Worm (Caenorhabditis elegans) whole organism, young adult: ENCODE data around the gene twk-44.

ENCODE experiments used
- B0336.3 ChIP-seq: fragments of 200-800 bp; sonication (Bioruptor generic); IDR thresholded peaks from 2 replicates; pipeline ENCODE4 v1.3.6; 2022; ENCODE audit warnings: missing genetic modification characterization, missing compliant biosample characterization
- C06A6.2 ChIP-seq: fragments of 200-800 bp; sonication (Bioruptor generic); conservative IDR thresholded peaks from 2 replicates; pipeline ENCODE4 v1.3.6; 2022; ENCODE audit warnings: missing genetic modification characterization, missing compliant biosample characterization
- D2030.7 ChIP-seq: fragments of 200-800 bp; sonication (Bioruptor generic); IDR thresholded peaks from 2 replicates; pipeline ENCODE4 v1.3.6; 2022; ENCODE audit warnings: missing genetic modification reagents, missing genetic modification characterization, missing compliant biosample characterization
- F23B12.7 ChIP-seq: sonication (generic microtip); optimal IDR thresholded peaks from 2 replicates; lab custom pipeline; 2017; ENCODE audit warnings: missing genetic modification characterization, mild to moderate bottlenecking, missing compliant biosample characterization, antibody characterized with exemption, moderate library complexity; ENCODE audit not compliant: insufficient read depth
- F39B2.1 ChIP-seq: fragments of 200-800 bp; sonication (Bioruptor generic); IDR thresholded peaks from 2 replicates; pipeline ENCODE4 v1.3.6; 2022; ENCODE audit warnings: missing genetic modification reagents, missing genetic modification characterization, missing compliant biosample characterization
- F52B5.7 ChIP-seq: sonication (generic microtip); optimal IDR thresholded peaks from 2 replicates; lab custom pipeline; 2016; ENCODE audit warnings: mild to moderate bottlenecking, missing genetic modification characterization, missing compliant biosample characterization
- F57A8.1 ChIP-seq: fragments of 200-800 bp; sonication (Bioruptor generic); optimal IDR thresholded peaks from 2 replicates; lab custom pipeline; 2018; ENCODE audit warnings: mild to moderate bottlenecking, missing genetic modification characterization, moderate library complexity, missing compliant biosample characterization
- F57C9.4 ChIP-seq: sonication (generic microtip); optimal IDR thresholded peaks from 2 replicates; lab custom pipeline; 2017; ENCODE audit warnings: mild to moderate bottlenecking, missing genetic modification characterization, missing compliant biosample characterization
- K12H6.12 ChIP-seq: fragments of 200-800 bp; sonication (Bioruptor generic); optimal IDR thresholded peaks from 2 replicates; lab custom pipeline; 2018; ENCODE audit warnings: mild to moderate bottlenecking, missing genetic modification characterization, missing compliant biosample characterization
- Y56A3A.18 ChIP-seq: fragments of 200-800 bp; sonication (Bioruptor generic); IDR thresholded peaks from 2 replicates; pipeline ENCODE4 v1.3.6; 2022; ENCODE audit warnings: missing genetic modification reagents, missing genetic modification characterization, missing compliant biosample characterization
- akir-1 ChIP-seq: fragments of 200-800 bp; sonication (Bioruptor generic); optimal IDR thresholded peaks from 2 replicates; lab custom pipeline; 2018; ENCODE audit warnings: mild to moderate bottlenecking, missing genetic modification characterization, moderate library complexity, missing compliant biosample characterization
- attf-3 ChIP-seq: fragments of 200-800 bp; sonication (Bioruptor generic); conservative IDR thresholded peaks from 2 replicates; pipeline ENCODE4 v1.3.6; 2022; ENCODE audit warnings: missing genetic modification reagents, missing genetic modification characterization, missing compliant biosample characterization
- bed-1 ChIP-seq: fragments of 200-800 bp; sonication (Bioruptor generic); IDR thresholded peaks from 2 replicates; pipeline ENCODE4 v1.3.6; 2022; ENCODE audit warnings: missing genetic modification reagents, missing genetic modification characterization, missing compliant biosample characterization
- bed-2 ChIP-seq: fragments of 200-800 bp; sonication (Bioruptor generic); IDR thresholded peaks from 2 replicates; pipeline ENCODE4 v1.3.6; 2022; ENCODE audit warnings: missing genetic modification reagents, missing genetic modification characterization, missing compliant biosample characterization
- ceh-100 ChIP-seq: fragments of 200-800 bp; sonication (Bioruptor generic); IDR thresholded peaks from 2 replicates; pipeline ENCODE4 v1.3.6; 2022; ENCODE audit warnings: missing genetic modification reagents, missing genetic modification characterization, missing compliant biosample characterization
- chd-7 ChIP-seq: sonication (generic microtip); optimal IDR thresholded peaks from 2 replicates; lab custom pipeline; 2016; ENCODE audit warnings: mild to moderate bottlenecking, missing genetic modification characterization, moderate library complexity, missing compliant biosample characterization
- dpff-1 ChIP-seq: sonication (generic microtip); optimal IDR thresholded peaks from 2 replicates; lab custom pipeline; 2017; ENCODE audit warnings: mild to moderate bottlenecking, missing genetic modification characterization, missing compliant biosample characterization
- egl-18 ChIP-seq: fragments of 200-800 bp; sonication (Bioruptor generic); IDR thresholded peaks from 2 replicates; pipeline ENCODE4 v1.3.6; 2022; ENCODE audit warnings: missing genetic modification reagents, missing genetic modification characterization, missing compliant biosample characterization
- egrh-3 ChIP-seq: fragments of 200-800 bp; sonication (Bioruptor generic); IDR thresholded peaks from 2 replicates; pipeline ENCODE4 v1.3.6; 2022; ENCODE audit warnings: missing genetic modification reagents, missing genetic modification characterization, missing compliant biosample characterization
- gei-17 ChIP-seq: fragments of 200-800 bp; sonication (Bioruptor generic); optimal IDR thresholded peaks from 2 replicates; lab custom pipeline; 2018; ENCODE audit warnings: mild to moderate bottlenecking, missing genetic modification characterization, missing compliant biosample characterization
- hmg-1.2 ChIP-seq: fragments of 200-800 bp; sonication (Bioruptor generic); IDR thresholded peaks from 2 replicates; pipeline ENCODE4 v1.3.6; 2022; ENCODE audit warnings: missing genetic modification reagents, missing genetic modification characterization, missing compliant biosample characterization
- let-607 ChIP-seq, 2 experiments: fragments of 200-800 bp in 1 of 2; sonication (Bioruptor generic) in 1 of 2; sonication (generic microtip) in 1 of 2; optimal IDR thresholded peaks; 2 replicates each; lab custom pipeline; 2016 to 2018; ENCODE audit warnings: mild to moderate bottlenecking in 2 of 2, missing compliant biosample characterization in 2 of 2, missing genetic modification characterization in 2 of 2, moderate library complexity in 2 of 2, missing genotype in 1 of 2
- lin-26 ChIP-seq: fragments of 200-800 bp; sonication (Bioruptor generic); IDR thresholded peaks from 2 replicates; pipeline ENCODE4 v1.3.6; 2022; ENCODE audit warnings: missing genetic modification reagents, missing genetic modification characterization, missing compliant biosample characterization
- lin-35 ChIP-seq, 3 experiments: fragments of 150-350 bp in 2 of 3; sonication (generic microtip) in 1 of 3; optimal IDR thresholded peaks; 2 replicates each; lab custom pipeline; 2014 to 2018; ENCODE audit warnings: missing biosample characterization in 3 of 3, missing genetic modification characterization in 3 of 3, missing genetic modification reagents in 3 of 3
- lir-1 ChIP-seq: fragments of 200-800 bp; sonication (Bioruptor generic); conservative IDR thresholded peaks from 2 replicates; pipeline ENCODE4 v1.3.6; 2022; ENCODE audit warnings: missing genetic modification reagents, missing genetic modification characterization, missing compliant biosample characterization
- mel-28 ChIP-seq: sonication (generic microtip); optimal IDR thresholded peaks from 2 replicates; lab custom pipeline; 2016; ENCODE audit warnings: borderline replicate concordance, mild to moderate bottlenecking, missing genetic modification characterization, missing compliant biosample characterization
- mes-4 ChIP-seq: sonication (generic microtip); optimal IDR thresholded peaks from 2 replicates; lab custom pipeline; 2016; ENCODE audit warnings: missing genotype, missing genetic modification characterization, missing compliant biosample characterization
- nfyb-1 ChIP-seq: fragments of 200-800 bp; sonication (Bioruptor generic); IDR thresholded peaks from 2 replicates; pipeline ENCODE4 v1.3.6; 2022; ENCODE audit warnings: missing genetic modification reagents, missing genetic modification characterization, missing compliant biosample characterization
- nhr-120 ChIP-seq: fragments of 200-800 bp; sonication (Bioruptor generic); IDR thresholded peaks from 2 replicates; pipeline ENCODE4 v1.3.6; 2022; ENCODE audit warnings: missing genetic modification characterization, missing compliant biosample characterization
- pha-4 ChIP-seq: fragments of 150-350 bp; sonication (generic microtip); optimal IDR thresholded peaks from 2 replicates; lab custom pipeline; 2014; ENCODE audit warnings: missing biosample characterization, missing genetic modification reagents, missing genetic modification characterization
- rec-8 ChIP-seq, 2 experiments: sonication (generic microtip); optimal IDR thresholded peaks; 2 replicates each; lab custom pipeline; 2016; ENCODE audit warnings: mild to moderate bottlenecking in 2 of 2, missing genetic modification characterization in 2 of 2, missing genetic modification reagents in 2 of 2, missing genotype in 2 of 2, missing biosample characterization in 1 of 2, missing compliant biosample characterization in 1 of 2, moderate library complexity in 1 of 2
- sea-2 ChIP-seq: fragments of 200-800 bp; sonication (Bioruptor generic); IDR thresholded peaks from 2 replicates; pipeline ENCODE4 v1.3.6; 2022; ENCODE audit warnings: missing genetic modification characterization, missing compliant biosample characterization
- snpc-1.1 ChIP-seq: sonication (generic microtip); optimal IDR thresholded peaks from 2 replicates; lab custom pipeline; 2017; ENCODE audit warnings: missing genetic modification characterization, mild to moderate bottlenecking, missing compliant biosample characterization, antibody characterized with exemption, moderate library complexity, missing genotype, missing genetic modification reagents; ENCODE audit not compliant: insufficient read depth
- snpc-1.3 ChIP-seq: sonication (generic microtip); optimal IDR thresholded peaks from 2 replicates; lab custom pipeline; 2017; ENCODE audit warnings: missing genetic modification characterization, mild to moderate bottlenecking, missing compliant biosample characterization, antibody characterized with exemption, moderate library complexity, missing genotype, missing genetic modification reagents; ENCODE audit not compliant: insufficient read depth
- snpc-3.4 ChIP-seq: sonication (generic microtip); optimal IDR thresholded peaks from 2 replicates; lab custom pipeline; 2017; ENCODE audit warnings: missing genetic modification characterization, mild to moderate bottlenecking, missing compliant biosample characterization, antibody characterized with exemption, moderate library complexity, missing genotype, missing genetic modification reagents
- sptf-2 ChIP-seq: fragments of 200-800 bp; sonication (Bioruptor generic); optimal IDR thresholded peaks from 2 replicates; lab custom pipeline; 2018; ENCODE audit warnings: mild to moderate bottlenecking, missing genetic modification characterization, missing compliant biosample characterization
- unc-130 ChIP-seq: sonication (generic microtip); optimal IDR thresholded peaks from 2 replicates; lab custom pipeline; 2016; ENCODE audit warnings: missing genetic modification reagents, missing genetic modification characterization, missing compliant biosample characterization
- ztf-18 ChIP-seq: sonication (generic microtip); optimal IDR thresholded peaks from 2 replicates; lab custom pipeline; 2016; ENCODE audit warnings: missing genotype, mild to moderate bottlenecking, missing genetic modification characterization, missing compliant biosample characterization
- ztf-25 ChIP-seq: fragments of 200-800 bp; sonication (Bioruptor generic); IDR thresholded peaks from 2 replicates; pipeline ENCODE4 v1.3.6; 2022; ENCODE audit warnings: missing genetic modification reagents, missing genetic modification characterization, missing compliant biosample characterization

twk-44 gene

DNA sequence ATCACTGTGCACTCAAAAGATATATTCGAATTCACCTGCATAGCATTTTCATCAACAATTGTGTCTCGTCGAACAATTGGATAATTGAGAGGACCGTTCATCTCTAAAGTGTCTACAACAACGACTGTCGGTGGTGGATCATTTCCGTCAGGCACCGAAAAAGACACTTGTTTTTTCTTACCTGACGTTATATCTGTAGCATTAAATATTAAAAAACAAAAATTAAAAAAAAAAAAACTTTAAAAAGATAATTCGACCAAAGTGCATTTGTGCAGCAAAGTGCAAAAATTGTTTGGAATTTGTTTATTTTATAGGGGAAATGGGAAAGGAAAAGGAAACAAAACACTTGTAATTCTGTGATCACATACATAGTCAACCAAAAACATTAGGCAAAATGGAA, at the start of gene twk-44:
twk-44 (minus strand) TSS at position 101 of the 400 bp plus-strand sequence.
- TF ChIP-seq snpc-3.4 (tag; lab: Kevin White, UChicago): no peak
- no peak for TF ChIP-seq snpc-1.1 (tag; lab: Kevin White, UChicago)
- no peak for TF ChIP-seq lir-1 (GFP tag; lab: Robert Waterston, UW)
- no peak for TF ChIP-seq mel-28 (tag; lab: Kevin White, UChicago)
- no peak for TF ChIP-seq egrh-3 (GFP tag; lab: Robert Waterston, UW)
- no peak for TF ChIP-seq sea-2 (GFP tag; lab: Robert Waterston, UW)
- TF ChIP-seq bed-1 (GFP tag; lab: Robert Waterston, UW): no peak
- no peak for TF ChIP-seq ztf-18

- TF ChIP-seq K12H6.12: no peak
- TF ChIP-seq attf-3: no peak
- no peak for TF ChIP-seq F57A8.1 (GFP tag; lab: Kevin White, UChicago)
- no peak for TF ChIP-seq unc-130 (GFP tag; lab: Kevin White, UChicago)
- no peak for TF ChIP-seq pha-4 (tag; lab: Kevin White, UChicago)
- TF ChIP-seq mes-4 (tag; lab: Kevin White, UChicago): no peak
- TF ChIP-seq snpc-3.4 (tag; lab: Kevin White, UChicago): no peak
- TF ChIP-seq bed-2 (GFP tag; lab: Robert Waterston, UW): no peak
- no peak for TF ChIP-seq D2030.7 (GFP tag; lab: Robert Waterston, UW)
- no peak for TF ChIP-seq ztf-18
- TF ChIP-seq hmg-1.2 (GFP tag; lab: Robert Waterston, UW): no peak
- no peak for TF ChIP-seq F39B2.1
- TF ChIP-seq lin-35 (GFP tag; optimal IDR thresholded peaks at IDR 0.05; lab: Kevin White, UChicago): no peak
- TF ChIP-seq, all 124 proteins: peak for 0
Measured at ce11 chrX:11675573-11675972, 48.7 kb upstream of the twk-44 start.

ce11 chrX:11673063-11673759, 46.3 kb upstream of the twk-44 start:
- TF ChIP-seq ztf-25 (GFP tag; lab: Robert Waterston, UW) (no peak), pha-4 (tag; lab: Kevin White, UChicago) (no peak)

- no peak for TF ChIP-seq Y56A3A.18
- no peak for TF ChIP-seq let-607 (tag; optimal IDR thresholded peaks at IDR 0.05; lab: Kevin White, UChicago)
- TF ChIP-seq snpc-1.3 (tag; lab: Kevin White, UChicago): no peak
- TF ChIP-seq nfyb-1: 0 out of 2 replicates have a peak, but pooled peaks have one; percentile 49
- TF ChIP-seq F57C9.4: no peak
- no peak for TF ChIP-seq sptf-2
- TF ChIP-seq chd-7 (tag; lab: Kevin White, UChicago): no peak
- peak; percentile 73; the same call in 1 of the 2 replicates for TF ChIP-seq hmg-1.2 (GFP tag; lab: Robert Waterston, UW)
- TF ChIP-seq snpc-1.1 (tag; lab: Kevin White, UChicago): no peak
- TF ChIP-seq B0336.3 (GFP tag; lab: Robert Waterston, UW): no peak
Measured at ce11 chrX:11666545-11667177, 39.7 kb upstream of the twk-44 start, which contains the start of gene noca-2. Gene noca-2 (plus strand): TSS chrX:11667127.

- TF ChIP-seq akir-1 (no peak), gei-17 (GFP tag; lab: Kevin White, UChicago) (no peak), rec-8 (tag; optimal IDR thresholded peaks at IDR 0.05; lab: Kevin White, UChicago) (no peak), F52B5.7 (tag; lab: Kevin White, UChicago) (no peak), hmg-1.2 (GFP tag; lab: Robert Waterston, UW) (no peak), F23B12.7 (tag; lab: Kevin White, UChicago) (no peak), egl-18 (no peak), ceh-100 (GFP tag; lab: Robert Waterston, UW) (no peak), dpff-1 (tag; lab: Kevin White, UChicago) (no peak), C06A6.2 (GFP tag; lab: Robert Waterston, UW) (no peak), nhr-120 (GFP tag; lab: Robert Waterston, UW) (no peak), lin-26 (GFP tag; lab: Robert Waterston, UW) (no peak)
Measured at ce11 chrX:11665522-11666017, 38.7 kb upstream of the twk-44 start.
